Worm (Caenorhabditis elegans) whole organism, mixed stage, embryonic: ENCODE data around the gene F53C11.5.

Experiments used
- M03D4.4 ChIP-seq: sonication (generic microtip); optimal IDR thresholded peaks from 2 replicates; lab custom pipeline; 2017; ENCODE audit warnings: mild to moderate bottlenecking, missing genetic modification characterization, missing compliant biosample characterization
- bed-3 ChIP-seq: fragments of 200-800 bp; sonication (Bioruptor generic); optimal IDR thresholded peaks from 3 replicates; lab custom pipeline; 2018; ENCODE audit warnings: mild to moderate bottlenecking, missing genetic modification characterization, moderate library complexity, missing compliant biosample characterization
- blmp-1 ChIP-seq: fragments of 150-350 bp; optimal IDR thresholded peaks from 2 replicates; lab custom pipeline; 2014; ENCODE audit warnings: missing biosample characterization, missing genetic modification characterization
- ceh-43 ChIP-seq: fragments of 200-800 bp; sonication (Bioruptor generic); optimal IDR thresholded peaks from 2 replicates; lab custom pipeline; 2018; ENCODE audit warnings: mild to moderate bottlenecking, missing genetic modification characterization, moderate library complexity, missing compliant biosample characterization
- ceh-83 ChIP-seq: fragments of 200-800 bp; sonication (Bioruptor generic); optimal IDR thresholded peaks from 2 replicates; lab custom pipeline; 2018; ENCODE audit warnings: mild to moderate bottlenecking, missing genetic modification characterization, missing compliant biosample characterization
- ces-1 ChIP-seq: fragments of 150-350 bp; optimal IDR thresholded peaks from 2 replicates; lab custom pipeline; 2014; ENCODE audit warnings: missing biosample characterization, missing genetic modification reagents, missing genetic modification characterization
- drap-1 ChIP-seq: fragments of 200-800 bp; sonication (Bioruptor generic); optimal IDR thresholded peaks from 3 replicates; lab custom pipeline; 2018; ENCODE audit warnings: mild to moderate bottlenecking, missing genetic modification characterization, missing compliant biosample characterization
- elt-1 ChIP-seq: sonication (generic microtip); optimal IDR thresholded peaks from 2 replicates; lab custom pipeline; 2017; ENCODE audit warnings: missing genetic modification characterization, mild to moderate bottlenecking, missing compliant biosample characterization, antibody characterized with exemption, moderate library complexity, borderline replicate concordance; ENCODE audit not compliant: insufficient read depth
- elt-3 ChIP-seq: fragments of 150-350 bp; optimal IDR thresholded peaks from 2 replicates; lab custom pipeline; 2014; ENCODE audit warnings: missing biosample characterization, missing genetic modification characterization
- flh-1 ChIP-seq: fragments of 200-800 bp; sonication (Bioruptor generic); optimal IDR thresholded peaks from 2 replicates; lab custom pipeline; 2018; ENCODE audit warnings: mild to moderate bottlenecking, missing genetic modification characterization, moderate library complexity, missing compliant biosample characterization
- ham-2 ChIP-seq: fragments of 200-800 bp; sonication (Bioruptor generic); optimal IDR thresholded peaks from 2 replicates; lab custom pipeline; 2018; ENCODE audit warnings: mild to moderate bottlenecking, missing genetic modification characterization, missing compliant biosample characterization
- hlh-1 ChIP-seq: fragments of 150-350 bp; optimal IDR thresholded peaks from 2 replicates; lab custom pipeline; 2014; ENCODE audit warnings: missing biosample characterization, missing genetic modification reagents, missing genetic modification characterization
- mab-5 ChIP-seq: fragments of 150-350 bp; optimal IDR thresholded peaks from 2 replicates; lab custom pipeline; 2014; ENCODE audit warnings: missing biosample characterization, missing genetic modification characterization
- mls-2 ChIP-seq: sonication (generic microtip); optimal IDR thresholded peaks from 2 replicates; lab custom pipeline; 2016; ENCODE audit warnings: mild to moderate bottlenecking, missing genetic modification characterization, moderate library complexity, missing compliant biosample characterization
- nhr-12 ChIP-seq: fragments of 150-350 bp; optimal IDR thresholded peaks from 2 replicates; lab custom pipeline; 2014; ENCODE audit warnings: missing biosample characterization, missing genetic modification characterization
- nhr-76 ChIP-seq: sonication (generic microtip); optimal IDR thresholded peaks from 2 replicates; lab custom pipeline; 2017; ENCODE audit warnings: missing biosample characterization, missing genetic modification characterization
- pha-4 ChIP-seq: fragments of 150-350 bp; optimal IDR thresholded peaks from 2 replicates; lab custom pipeline; 2018; ENCODE audit warnings: missing biosample characterization, missing genetic modification reagents, missing genetic modification characterization
- sem-2 ChIP-seq: fragments of 200-800 bp; sonication (Bioruptor generic); optimal IDR thresholded peaks from 2 replicates; lab custom pipeline; 2018; ENCODE audit warnings: mild to moderate bottlenecking, missing genetic modification characterization, missing compliant biosample characterization
- snpc-4 ChIP-seq: fragments of 150-350 bp; optimal IDR thresholded peaks from 2 replicates; lab custom pipeline; 2014; ENCODE audit warnings: missing biosample characterization, missing genetic modification characterization
- unc-120 ChIP-seq: sonication (generic microtip); optimal IDR thresholded peaks from 2 replicates; lab custom pipeline; 2017; ENCODE audit warnings: missing genetic modification characterization, missing compliant biosample characterization; ENCODE audit not compliant: poor library complexity, severe bottlenecking
- unc-39 ChIP-seq: fragments of 150-350 bp; optimal IDR thresholded peaks from 2 replicates; lab custom pipeline; 2014; ENCODE audit warnings: missing biosample characterization, missing genetic modification characterization
- unc-62 ChIP-seq: fragments of 150-350 bp; optimal IDR thresholded peaks from 2 replicates; lab custom pipeline; 2014; ENCODE audit warnings: missing biosample characterization, missing genetic modification reagents, missing genetic modification characterization
- ztf-11 ChIP-seq: fragments of 150-350 bp; optimal IDR thresholded peaks from 2 replicates; lab custom pipeline; 2014; ENCODE audit warnings: missing biosample characterization, missing genetic modification characterization

F53C11.5 gene

ce11 chrV:13840909-13841308, 53.6 kb downstream of the F53C11.5 start, which contains the start of gene srx-17:
srx-17 (plus strand) TSS chrV:13841209.
- TF ChIP-seq ceh-43 (GFP tag; lab: Kevin White, UChicago) (no peak), nhr-76 (no peak), flh-1 (GFP tag; lab: Kevin White, UChicago) (no peak), sem-2 (GFP tag; lab: Kevin White, UChicago) (no peak), unc-62 (GFP tag; lab: Kevin White, UChicago) (no peak), elt-1 (tag; lab: Kevin White, UChicago) (no peak), unc-120 (tag; lab: Kevin White, UChicago) (no peak), elt-3 (tag; lab: Kevin White, UChicago) (no peak), mab-5 (no peak)

ce11 chrV:13843147-13843546, 55.8 kb downstream of the F53C11.5 start, which contains the start of gene srx-130:
srx-130 (plus strand) TSS chrV:13843447.
- TF ChIP-seq blmp-1 (tag; lab: Kevin White, UChicago) (no peak), M03D4.4 (no peak), unc-120 (tag; lab: Kevin White, UChicago) (no peak), mab-5 (no peak), nhr-12 (tag; lab: Kevin White, UChicago) (no peak), pha-4 (tag; lab: Kevin White, UChicago) (no peak), elt-3 (tag; lab: Kevin White, UChicago) (no peak), ceh-83 (GFP tag; lab: Kevin White, UChicago) (no peak), ham-2 (GFP tag; lab: Kevin White, UChicago) (no peak), bed-3 (GFP tag; lab: Kevin White, UChicago) (no peak), ces-1 (GFP tag; lab: Kevin White, UChicago) (no peak)
- TF ChIP-seq, all 35 proteins: peak for 0

ce11 chrV:13845136-13845535, 57.8 kb downstream of the F53C11.5 start, which contains the start of gene srx-131:
srx-131 (plus strand) TSS chrV:13845436.
- TF ChIP-seq drap-1 (GFP tag; lab: Kevin White, UChicago) (no peak), flh-1 (GFP tag; lab: Kevin White, UChicago) (no peak), sem-2 (GFP tag; lab: Kevin White, UChicago) (no peak), snpc-4 (tag; lab: Kevin White, UChicago) (no peak), ces-1 (GFP tag; lab: Kevin White, UChicago) (no peak), elt-1 (tag; lab: Kevin White, UChicago) (no peak), ztf-11 (tag; lab: Kevin White, UChicago) (no peak), mls-2 (tag; lab: Kevin White, UChicago) (no peak), ceh-83 (GFP tag; lab: Kevin White, UChicago) (no peak), hlh-1 (tag; lab: Kevin White, UChicago) (no peak), unc-39 (tag; lab: Kevin White, UChicago) (no peak), bed-3 (GFP tag; lab: Kevin White, UChicago) (no peak)
- TF ChIP-seq, all 35 proteins: peak for 0
